Worm (Caenorhabditis elegans) whole organism, late embryonic: ENCODE measurements around the gene F11E6.4.

ENCODE experiments used
- C38D4.7 ChIP-seq: fragments of 200-800 bp; sonication (Bioruptor generic); optimal IDR thresholded peaks from 2 replicates; lab custom pipeline; 2018; ENCODE audit warnings: mild to moderate bottlenecking, missing genetic modification characterization, moderate library complexity, missing compliant biosample characterization
- F13H6.1 ChIP-seq: sonication (generic microtip); optimal IDR thresholded peaks from 2 replicates; lab custom pipeline; 2016; ENCODE audit warnings: missing genetic modification characterization, missing compliant biosample characterization
- ceh-24 ChIP-seq: sonication (generic microtip); optimal IDR thresholded peaks from 2 replicates; lab custom pipeline; 2016; ENCODE audit warnings: mild to moderate bottlenecking, missing genetic modification characterization, missing compliant biosample characterization
- elt-2 ChIP-seq: sonication (generic microtip); optimal IDR thresholded peaks from 2 replicates; lab custom pipeline; 2016; ENCODE audit warnings: missing genetic modification reagents, missing genetic modification characterization, missing compliant biosample characterization
- pax-1 ChIP-seq: fragments of 150-350 bp; optimal IDR thresholded peaks from 2 replicates; lab custom pipeline; 2014; ENCODE audit warnings: missing biosample characterization, missing genetic modification characterization
- pha-4 ChIP-seq: fragments of 150-350 bp; optimal IDR thresholded peaks from 2 replicates; lab custom pipeline; 2018; ENCODE audit warnings: missing biosample characterization, missing genetic modification reagents, missing genetic modification characterization
- tbx-7 ChIP-seq: sonication (generic microtip); optimal IDR thresholded peaks from 2 replicates; lab custom pipeline; 2016; ENCODE audit warnings: missing genotype, missing genetic modification characterization, missing compliant biosample characterization
- unc-86 ChIP-seq: sonication (generic microtip); optimal IDR thresholded peaks from 2 replicates; lab custom pipeline; 2016; ENCODE audit warnings: missing genetic modification characterization, missing compliant biosample characterization

DNA sequence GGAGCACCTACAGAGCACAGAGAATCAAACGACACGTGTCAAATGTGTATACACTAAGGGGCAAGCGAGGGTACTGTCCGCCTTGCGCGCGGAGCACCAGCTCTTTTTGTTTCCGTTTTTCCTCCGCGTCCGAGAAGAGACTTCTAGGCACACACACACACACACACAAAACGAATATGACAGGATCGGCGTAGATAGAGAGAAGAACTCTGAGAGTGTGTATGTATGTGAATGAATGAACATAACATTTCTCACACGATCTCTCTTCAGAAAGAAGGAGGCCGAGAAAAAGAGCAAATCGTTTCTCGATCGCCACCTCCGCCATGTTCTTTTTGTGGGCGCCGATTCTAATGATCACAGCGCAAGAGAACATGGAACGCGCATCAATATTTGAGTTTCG lies 20.5 kb upstream of the F11E6.4 start, which contains the start of gene nas-6:
- no peak for TF ChIP-seq ceh-24
- TF ChIP-seq F13H6.1 (tag; lab: Kevin White, UChicago): no peak
- TF ChIP-seq pha-4 (tag; lab: Kevin White, UChicago): no peak
- TF ChIP-seq pax-1 (tag; lab: Kevin White, UChicago): no peak
- no peak for TF ChIP-seq unc-86
- no peak for TF ChIP-seq elt-2 (tag; lab: Kevin White, UChicago)
- no peak for TF ChIP-seq C38D4.7 (GFP tag; lab: Kevin White, UChicago)
- no peak for TF ChIP-seq tbx-7 (tag; lab: Kevin White, UChicago)
